Fruit fly (Drosophila melanogaster) Kc167 (cell line): ENCODE data around the gene Svil.

ENCODE experiments used
- Myc ChIP-seq: fragments of >200 bp; optimal IDR thresholded peaks from 2 replicates; lab custom pipeline; 2017; ENCODE audit warnings: missing external identifiers
- Sin3A ChIP-seq: fragments of >200 bp; optimal IDR thresholded peaks from 2 replicates; lab custom pipeline; 2018; ENCODE audit warnings: missing external identifiers
- h ChIP-seq: fragments of >200 bp; optimal IDR thresholded peaks from 3 replicates; lab custom pipeline; 2018; ENCODE audit warnings: missing external identifiers
- insv ChIP-seq: fragments of >200 bp; optimal IDR thresholded peaks from 3 replicates; lab custom pipeline; 2018; ENCODE audit warnings: missing external identifiers
- psq ChIP-seq: fragments of >200 bp; optimal IDR thresholded peaks from 2 replicates; lab custom pipeline; 2017; ENCODE audit warnings: missing external identifiers
- ttk ChIP-seq: sonication (Bioruptor generic); optimal IDR thresholded peaks from 2 replicates; lab custom pipeline; 2017; ENCODE audit warnings: missing external identifiers

Gene Svil

dm6 chr3L:2411564-2412080 lies 34.2 kb downstream of the Svil start:
- no peak for TF ChIP-seq Sin3A (lab: Kevin White, UChicago)
- no peak for TF ChIP-seq Myc (lab: Kevin White, UChicago)
- TF ChIP-seq psq (lab: Kevin White, UChicago) = no peak
- no peak for TF ChIP-seq h (lab: Kevin White, UChicago)
- no peak for TF ChIP-seq ttk (lab: Kevin White, UChicago)
- TF ChIP-seq insv = no peak

dm6 chr3L:2414876-2415275 lies 37.4 kb downstream of the Svil start:
- TF ChIP-seq Sin3A (lab: Kevin White, UChicago) = no peak
- no peak for TF ChIP-seq insv
- TF ChIP-seq psq (lab: Kevin White, UChicago) = no peak

- TF ChIP-seq h (lab: Kevin White, UChicago) = no peak
- no peak for TF ChIP-seq psq (lab: Kevin White, UChicago)
- no peak for TF ChIP-seq Myc (lab: Kevin White, UChicago)
- no peak for TF ChIP-seq Sin3A (lab: Kevin White, UChicago)
- TF ChIP-seq ttk (lab: Kevin White, UChicago) = no peak
- no peak for TF ChIP-seq insv
Observed at dm6 chr3L:2417399-2418040, 40.1 kb downstream of the Svil start.

- TF ChIP-seq psq (lab: Kevin White, UChicago) = no peak
- no peak for TF ChIP-seq h (lab: Kevin White, UChicago)
- no peak for TF ChIP-seq Myc (lab: Kevin White, UChicago)
- TF ChIP-seq ttk (lab: Kevin White, UChicago) = no peak
Observed at dm6 chr3L:2418769-2419168, 41.3 kb downstream of the Svil start.

dm6 chr3L:2421138-2421537 lies 43.7 kb downstream of the Svil start:
- TF ChIP-seq Sin3A (lab: Kevin White, UChicago) (no peak), insv (no peak), h (lab: Kevin White, UChicago) (no peak), ttk (lab: Kevin White, UChicago) (no peak), psq (lab: Kevin White, UChicago) (no peak), Myc (lab: Kevin White, UChicago) (no peak)

- no peak for TF ChIP-seq Myc (lab: Kevin White, UChicago)
- no peak for TF ChIP-seq h (lab: Kevin White, UChicago)
- no peak for TF ChIP-seq Sin3A (lab: Kevin White, UChicago)
- TF ChIP-seq ttk (lab: Kevin White, UChicago) = no peak
- TF ChIP-seq insv = no peak
- no peak for TF ChIP-seq psq (lab: Kevin White, UChicago)
Observed at dm6 chr3L:2422763-2423162, 45.3 kb downstream of the Svil start.

dm6 chr3L:2423572-2423971 lies 46.1 kb downstream of the Svil start:
- TF ChIP-seq h (lab: Kevin White, UChicago) = no peak

- no peak for TF ChIP-seq h (lab: Kevin White, UChicago)
- no peak for TF ChIP-seq Myc (lab: Kevin White, UChicago)
- no peak for TF ChIP-seq Sin3A (lab: Kevin White, UChicago)
- TF ChIP-seq ttk (lab: Kevin White, UChicago) = no peak
- TF ChIP-seq insv = no peak
- TF ChIP-seq psq (lab: Kevin White, UChicago) = no peak
Observed at dm6 chr3L:2424094-2424493, 46.6 kb downstream of the Svil start.

dm6 chr3L:2425687-2426086 lies 48.2 kb downstream of the Svil start:
- TF ChIP-seq insv = no peak
- no peak for TF ChIP-seq ttk (lab: Kevin White, UChicago)
- no peak for TF ChIP-seq h (lab: Kevin White, UChicago)
- no peak for TF ChIP-seq Myc (lab: Kevin White, UChicago)
- no peak for TF ChIP-seq Sin3A (lab: Kevin White, UChicago)
- no peak for TF ChIP-seq psq (lab: Kevin White, UChicago)

- no peak for TF ChIP-seq ttk (lab: Kevin White, UChicago)
- TF ChIP-seq h (lab: Kevin White, UChicago) = no peak
- no peak for TF ChIP-seq Sin3A (lab: Kevin White, UChicago)
Observed at dm6 chr3L:2426407-2426951, 49.0 kb downstream of the Svil start.

- TF ChIP-seq ttk (lab: Kevin White, UChicago) (no peak), Sin3A (lab: Kevin White, UChicago) (no peak)
Observed at dm6 chr3L:2427151-2427550, 49.7 kb downstream of the Svil start.

- TF ChIP-seq h (lab: Kevin White, UChicago) (no peak), ttk (lab: Kevin White, UChicago) (no peak), Sin3A (lab: Kevin White, UChicago) (no peak), Myc (lab: Kevin White, UChicago) (no peak)
Observed at dm6 chr3L:2428488-2429302, 51.2 kb downstream of the Svil start.
